Worm (Caenorhabditis elegans): Measurements from ENCODE around the gene F13B6.1.

- TF ChIP-seq flt-1 (GFP tag; IDR thresholded peaks at IDR 0.05) (no peak), tab-1 (GFP tag; IDR thresholded peaks at IDR 0.05) (no peak), ztf-29 (GFP tag; IDR thresholded peaks at IDR 0.05) (no peak), med-1 (GFP tag; optimal IDR thresholded peaks at IDR 0.05; ENCODE audit: insufficient read depth) (no peak), T22C8.4 (GFP tag; IDR thresholded peaks at IDR 0.05) (no peak), ztf-23 (GFP tag; IDR thresholded peaks at IDR 0.05) (no peak), klf-2 (GFP tag; conservative IDR thresholded peaks at IDR 0.05) (no peak)
These were observed 16.9 kb downstream of the F13B6.1 start, which contains the start of the genes plk-3 and F55G1.6 for ce11 chrIV:7473159-7473649.

Data from whole organism, midembryonic.